Worm (Caenorhabditis elegans) whole organism, L3 larva: ENCODE results near the gene rab-18.

Experiments
- R02D3.7 ChIP-seq: fragments of 150-350 bp; optimal IDR thresholded peaks from 2 replicates; lab custom pipeline; 2014; ENCODE audit warnings: missing biosample characterization, missing genetic modification characterization
- ZK546.5 ChIP-seq: sonication (generic microtip); optimal IDR thresholded peaks from 2 replicates; lab custom pipeline; 2017; ENCODE audit warnings: missing biosample characterization, missing genetic modification characterization
- aly-2 ChIP-seq: fragments of 150-350 bp; optimal IDR thresholded peaks from 2 replicates; lab custom pipeline; 2014; ENCODE audit warnings: missing biosample characterization, missing genetic modification characterization
- ama-1 ChIP-seq: fragments of 150-350 bp; optimal IDR thresholded peaks from 2 replicates; lab custom pipeline; 2018
- ceh-16 ChIP-seq: sonication (generic microtip); optimal IDR thresholded peaks from 2 replicates; lab custom pipeline; 2017; ENCODE audit warnings: missing biosample characterization, missing genetic modification characterization
- ceh-28 ChIP-seq: fragments of 150-350 bp; optimal IDR thresholded peaks from 2 replicates; lab custom pipeline; 2014; ENCODE audit warnings: missing biosample characterization, missing genetic modification reagents, missing genetic modification characterization
- ceh-82 ChIP-seq: fragments of 150-350 bp; optimal IDR thresholded peaks from 2 replicates; lab custom pipeline; 2014; ENCODE audit warnings: missing biosample characterization, missing genetic modification characterization
- ceh-9 ChIP-seq: sonication (generic microtip); optimal IDR thresholded peaks from 2 replicates; lab custom pipeline; 2018; ENCODE audit warnings: missing biosample characterization, missing genetic modification characterization
- daf-12 ChIP-seq: fragments of 150-350 bp; optimal IDR thresholded peaks from 2 replicates; lab custom pipeline; 2014; ENCODE audit warnings: missing biosample characterization, missing genetic modification reagents, missing genetic modification characterization
- egl-27 ChIP-seq: sonication (generic microtip); optimal IDR thresholded peaks from 4 replicates; lab custom pipeline; 2017; ENCODE audit warnings: missing biosample characterization, missing genetic modification reagents, missing genetic modification characterization
- egl-5 ChIP-seq: fragments of 150-350 bp; optimal IDR thresholded peaks from 2 replicates; lab custom pipeline; 2017; ENCODE audit warnings: missing biosample characterization, missing genetic modification reagents, missing genetic modification characterization, inconsistent platforms
- elt-1 ChIP-seq: fragments of 150-350 bp; optimal IDR thresholded peaks from 2 replicates; lab custom pipeline; 2014; ENCODE audit warnings: missing biosample characterization, missing genetic modification characterization
- elt-2 ChIP-seq: sonication (generic microtip); optimal IDR thresholded peaks from 2 replicates; lab custom pipeline; 2016; ENCODE audit warnings: missing genetic modification reagents, mild to moderate bottlenecking, missing genetic modification characterization, missing compliant biosample characterization
- elt-3 ChIP-seq, 3 experiments: fragments of 150-350 bp in 1 of 3; sonication (generic microtip) in 2 of 3; optimal IDR thresholded peaks; 2 replicates in 2 of 3; 4 replicates in 1 of 3; lab custom pipeline; 2014 to 2017; ENCODE audit warnings: missing biosample characterization in 3 of 3, missing genetic modification characterization in 3 of 3
- eor-1 ChIP-seq, 2 experiments: fragments of 150-350 bp; optimal IDR thresholded peaks; 2 replicates each; lab custom pipeline; 2014 to 2018; ENCODE audit warnings: missing biosample characterization in 2 of 2, missing genetic modification characterization in 2 of 2
- fkh-10 ChIP-seq: sonication (generic microtip); optimal IDR thresholded peaks from 2 replicates; lab custom pipeline; 2017; ENCODE audit warnings: missing biosample characterization, missing genetic modification reagents, missing genetic modification characterization
- fkh-2 ChIP-seq: fragments of 150-350 bp; optimal IDR thresholded peaks from 2 replicates; lab custom pipeline; 2014; ENCODE audit warnings: missing biosample characterization, missing genetic modification reagents, missing genetic modification characterization
- fos-1 ChIP-seq: fragments of 150-350 bp; optimal IDR thresholded peaks from 2 replicates; lab custom pipeline; 2014; ENCODE audit warnings: missing biosample characterization, missing genetic modification characterization
- hmg-11 ChIP-seq: sonication (generic microtip); optimal IDR thresholded peaks from 2 replicates; lab custom pipeline; 2016; ENCODE audit warnings: missing genetic modification characterization, missing compliant biosample characterization
- jun-1 ChIP-seq: fragments of 150-350 bp; optimal IDR thresholded peaks from 2 replicates; lab custom pipeline; 2014; ENCODE audit warnings: missing biosample characterization, missing genetic modification reagents, missing genetic modification characterization
- lin-15B ChIP-seq: fragments of 150-350 bp; optimal IDR thresholded peaks from 2 replicates; lab custom pipeline; 2014; ENCODE audit warnings: missing biosample characterization, missing genetic modification characterization
- lin-39 ChIP-seq: fragments of 150-350 bp; optimal IDR thresholded peaks from 2 replicates; lab custom pipeline; 2018; ENCODE audit warnings: missing biosample characterization, missing genetic modification reagents, missing genetic modification characterization
- lsy-12 ChIP-seq: sonication (generic microtip); optimal IDR thresholded peaks from 2 replicates; lab custom pipeline; 2016; ENCODE audit warnings: mild to moderate bottlenecking, missing genetic modification characterization, missing compliant biosample characterization
- mdl-1 ChIP-seq: fragments of 150-350 bp; optimal IDR thresholded peaks from 2 replicates; lab custom pipeline; 2014; ENCODE audit warnings: missing biosample characterization, missing genetic modification characterization
- mml-1 ChIP-seq: fragments of 150-350 bp; sonication (generic microtip); optimal IDR thresholded peaks from 3 replicates; lab custom pipeline; 2014; ENCODE audit warnings: missing biosample characterization, missing genetic modification characterization
- nfya-1 ChIP-seq: sonication (generic microtip); optimal IDR thresholded peaks from 2 replicates; lab custom pipeline; 2017; ENCODE audit warnings: missing genetic modification characterization, mild to moderate bottlenecking, missing compliant biosample characterization, antibody characterized with exemption, moderate library complexity; ENCODE audit not compliant: insufficient read depth
- nhr-11 ChIP-seq: fragments of 150-350 bp; optimal IDR thresholded peaks from 2 replicates; lab custom pipeline; 2014; ENCODE audit warnings: missing biosample characterization, missing genetic modification characterization
- nhr-12 ChIP-seq: fragments of 150-350 bp; optimal IDR thresholded peaks from 2 replicates; lab custom pipeline; 2014; ENCODE audit warnings: missing biosample characterization, missing genetic modification characterization
- nhr-23 ChIP-seq: fragments of 150-350 bp; optimal IDR thresholded peaks from 2 replicates; lab custom pipeline; 2014; ENCODE audit warnings: missing biosample characterization, missing genetic modification reagents, missing genetic modification characterization
- nhr-237 ChIP-seq: fragments of 150-350 bp; optimal IDR thresholded peaks from 2 replicates; lab custom pipeline; 2014; ENCODE audit warnings: missing biosample characterization, missing genetic modification characterization
- nhr-25 ChIP-seq: sonication (generic microtip); optimal IDR thresholded peaks from 2 replicates; lab custom pipeline; 2017; ENCODE audit warnings: missing biosample characterization, missing genetic modification characterization
- nhr-28 ChIP-seq: fragments of 150-350 bp; optimal IDR thresholded peaks from 2 replicates; lab custom pipeline; 2014; ENCODE audit warnings: missing biosample characterization, missing genetic modification characterization
- nhr-43 ChIP-seq: sonication (generic microtip); optimal IDR thresholded peaks from 2 replicates; lab custom pipeline; 2016; ENCODE audit warnings: mild to moderate bottlenecking, missing genetic modification characterization, missing compliant biosample characterization; ENCODE audit not compliant: poor library complexity, severe bottlenecking
- nhr-67 ChIP-seq: fragments of 150-350 bp; optimal IDR thresholded peaks from 2 replicates; lab custom pipeline; 2014; ENCODE audit warnings: missing biosample characterization, missing genetic modification characterization
- nhr-76 ChIP-seq: fragments of 150-350 bp; sonication (generic microtip); optimal IDR thresholded peaks from 5 replicates; lab custom pipeline; 2014; ENCODE audit warnings: missing biosample characterization, missing genetic modification characterization
- nhr-77 ChIP-seq: fragments of 150-350 bp; optimal IDR thresholded peaks from 2 replicates; lab custom pipeline; 2014; ENCODE audit warnings: missing biosample characterization, missing genetic modification characterization
- pha-4 ChIP-seq: fragments of 150-350 bp; optimal IDR thresholded peaks from 2 replicates; lab custom pipeline; 2014; ENCODE audit warnings: missing biosample characterization, missing genetic modification reagents, missing genetic modification characterization
- pqm-1 ChIP-seq: fragments of 150-350 bp; optimal IDR thresholded peaks from 2 replicates; lab custom pipeline; 2017; ENCODE audit warnings: missing biosample characterization, missing genetic modification characterization, inconsistent platforms
- sea-2 ChIP-seq: fragments of 150-350 bp; sonication (generic microtip); optimal IDR thresholded peaks from 4 replicates; lab custom pipeline; 2014; ENCODE audit warnings: missing biosample characterization, missing genetic modification reagents, missing genetic modification characterization
- skn-1 ChIP-seq: fragments of 150-350 bp; optimal IDR thresholded peaks from 2 replicates; lab custom pipeline; 2014; ENCODE audit warnings: missing biosample characterization, missing genetic modification characterization
- snpc-4 ChIP-seq: fragments of 150-350 bp; optimal IDR thresholded peaks from 2 replicates; lab custom pipeline; 2014; ENCODE audit warnings: missing biosample characterization, missing genetic modification characterization
- tbx-2 ChIP-seq: sonication (generic microtip); optimal IDR thresholded peaks from 2 replicates; lab custom pipeline; 2016; ENCODE audit warnings: mild to moderate bottlenecking, missing genetic modification characterization, missing compliant biosample characterization
- unc-39 ChIP-seq: sonication (generic microtip); optimal IDR thresholded peaks from 4 replicates; lab custom pipeline; 2017; ENCODE audit warnings: missing biosample characterization, missing genetic modification characterization
- unc-62 ChIP-seq: fragments of 150-350 bp; sonication (generic microtip); optimal IDR thresholded peaks from 4 replicates; lab custom pipeline; 2014; ENCODE audit warnings: missing biosample characterization, missing genetic modification reagents, missing genetic modification characterization
- zag-1 ChIP-seq: fragments of 150-350 bp; optimal IDR thresholded peaks from 2 replicates; lab custom pipeline; 2014; ENCODE audit warnings: missing biosample characterization, missing genetic modification characterization
- ztf-11 ChIP-seq: fragments of 150-350 bp; optimal IDR thresholded peaks from 2 replicates; lab custom pipeline; 2014; ENCODE audit warnings: missing biosample characterization, missing genetic modification characterization
- ztf-4 ChIP-seq: fragments of 150-350 bp; optimal IDR thresholded peaks from 2 replicates; lab custom pipeline; 2014; ENCODE audit warnings: missing biosample characterization, missing genetic modification characterization

The rab-18 gene

ce11 chrIII:1080536-1080935 is at the start of gene rab-18, which contains the start of gene kbp-4:
Gene rab-18, minus strand, starts transcription at chrIII:1080775.
Gene kbp-4, plus strand, starts transcription at chrIII:1080901.
- TF ChIP-seq elt-1 (tag; lab: Kevin White, UChicago) (peak; percentile 60), ceh-82 (tag; lab: Kevin White, UChicago) (peak; percentile 57), fkh-10 (GFP tag; lab: Kevin White, UChicago) (peak; percentile 62), tbx-2 (peak; percentile 70), sea-2 (GFP tag; lab: Kevin White, UChicago) (no peak), pqm-1 (tag; lab: Kevin White, UChicago) (peak; percentile 62), ZK546.5 (tag; lab: Kevin White, UChicago) (no peak), nhr-23 (tag; lab: Kevin White, UChicago) (peak; percentile 98), ceh-16 (tag; lab: Kevin White, UChicago) (no peak), nhr-11 (tag; lab: Kevin White, UChicago) (peak; percentile 1), egl-27 (tag; lab: Kevin White, UChicago) (no peak), fkh-2 (tag; lab: Kevin White, UChicago) (no peak), R02D3.7 (tag; lab: Kevin White, UChicago) (peak; percentile 80), snpc-4 (peak; percentile 87), zag-1 (tag; lab: Kevin White, UChicago) (peak; percentile 46), skn-1 (tag; lab: Kevin White, UChicago) (peak; percentile 81), egl-5 (tag; lab: Kevin White, UChicago) (peak; percentile 80), elt-2 (tag; lab: Kevin White, UChicago) (peak; percentile 78), hmg-11 (tag; lab: Kevin White, UChicago) (peak; percentile 83), fos-1 (tag; lab: Kevin White, UChicago) (no peak), nhr-25 (tag; lab: Kevin White, UChicago) (peak; percentile 97), mdl-1 (tag; lab: Kevin White, UChicago) (peak; percentile 81), unc-62 (no peak), lin-39 (tag; lab: Kevin White, UChicago) (peak; percentile 95), nfya-1 (peak; percentile 96), lin-15B (tag; lab: Kevin White, UChicago) (peak; percentile 99), nhr-28 (tag; lab: Kevin White, UChicago) (no peak), ceh-9 (tag; lab: Kevin White, UChicago) (no peak), eor-1 (tag; optimal IDR thresholded peaks at IDR 0.05; lab: Kevin White, UChicago) (no peak), ztf-4 (peak; percentile 34), lsy-12 (tag; lab: Kevin White, UChicago) (peak; percentile 60), daf-12 (no peak), ztf-11 (no peak), nhr-77 (tag; lab: Kevin White, UChicago) (peak; percentile 59), nhr-12 (no peak), ceh-28 (tag; lab: Kevin White, UChicago) (peak; percentile 87), nhr-43 (tag; lab: Kevin White, UChicago) (peak; percentile 79), ama-1 (lab: Kevin White, UChicago) (peak; percentile 71), jun-1 (tag; lab: Kevin White, UChicago) (peak; percentile 82), nhr-237 (tag; lab: Kevin White, UChicago) (no peak), aly-2 (tag; lab: Kevin White, UChicago) (no peak), pha-4 (tag; lab: Kevin White, UChicago) (peak; percentile 98), nhr-67 (no peak), unc-39 (tag; lab: Kevin White, UChicago) (no peak), nhr-76 (tag; lab: Kevin White, UChicago) (no peak), elt-3 (tag; optimal IDR thresholded peaks at IDR 0.05; lab: Kevin White, UChicago) (peak in 1 of 3 experiments; percentile 60), mml-1 (tag; lab: Kevin White, UChicago) (no peak)
- TF ChIP-seq, all 47 proteins: peak for 28
